Worm (Caenorhabditis elegans) whole organism, L3 larva: ENCODE data around the gene ebax-1.
A peak's percentile ranks its signal among the peaks of the same experiment; 100 is the strongest.

ENCODE experiments used
- R02D3.7 ChIP-seq: fragments of 150-350 bp; optimal IDR thresholded peaks from 2 replicates; lab custom pipeline; 2014; ENCODE audit warnings: missing biosample characterization, missing genetic modification characterization
- ZK546.5 ChIP-seq: sonication (generic microtip); optimal IDR thresholded peaks from 2 replicates; lab custom pipeline; 2017; ENCODE audit warnings: missing biosample characterization, missing genetic modification characterization
- ama-1 ChIP-seq: fragments of 150-350 bp; optimal IDR thresholded peaks from 2 replicates; lab custom pipeline; 2018
- ceh-28 ChIP-seq: fragments of 150-350 bp; optimal IDR thresholded peaks from 2 replicates; lab custom pipeline; 2014; ENCODE audit warnings: missing biosample characterization, missing genetic modification reagents, missing genetic modification characterization
- ceh-82 ChIP-seq: fragments of 150-350 bp; optimal IDR thresholded peaks from 2 replicates; lab custom pipeline; 2014; ENCODE audit warnings: missing biosample characterization, missing genetic modification characterization
- ceh-9 ChIP-seq: sonication (generic microtip); optimal IDR thresholded peaks from 2 replicates; lab custom pipeline; 2018; ENCODE audit warnings: missing biosample characterization, missing genetic modification characterization
- daf-12 ChIP-seq: fragments of 150-350 bp; optimal IDR thresholded peaks from 2 replicates; lab custom pipeline; 2014; ENCODE audit warnings: missing biosample characterization, missing genetic modification reagents, missing genetic modification characterization
- egl-27 ChIP-seq: sonication (generic microtip); optimal IDR thresholded peaks from 4 replicates; lab custom pipeline; 2017; ENCODE audit warnings: missing biosample characterization, missing genetic modification reagents, missing genetic modification characterization
- egl-5 ChIP-seq: fragments of 150-350 bp; optimal IDR thresholded peaks from 2 replicates; lab custom pipeline; 2017; ENCODE audit warnings: missing biosample characterization, missing genetic modification reagents, missing genetic modification characterization, inconsistent platforms
- elt-1 ChIP-seq: fragments of 150-350 bp; optimal IDR thresholded peaks from 2 replicates; lab custom pipeline; 2014; ENCODE audit warnings: missing biosample characterization, missing genetic modification characterization
- elt-2 ChIP-seq: sonication (generic microtip); optimal IDR thresholded peaks from 2 replicates; lab custom pipeline; 2016; ENCODE audit warnings: missing genetic modification reagents, mild to moderate bottlenecking, missing genetic modification characterization, missing compliant biosample characterization
- eor-1 ChIP-seq, 2 experiments: fragments of 150-350 bp; optimal IDR thresholded peaks; 2 replicates each; lab custom pipeline; 2014 to 2018; ENCODE audit warnings: missing biosample characterization in 2 of 2, missing genetic modification characterization in 2 of 2
- fkh-10 ChIP-seq: sonication (generic microtip); optimal IDR thresholded peaks from 2 replicates; lab custom pipeline; 2017; ENCODE audit warnings: missing biosample characterization, missing genetic modification reagents, missing genetic modification characterization
- fkh-2 ChIP-seq: fragments of 150-350 bp; optimal IDR thresholded peaks from 2 replicates; lab custom pipeline; 2014; ENCODE audit warnings: missing biosample characterization, missing genetic modification reagents, missing genetic modification characterization
- hmg-11 ChIP-seq: sonication (generic microtip); optimal IDR thresholded peaks from 2 replicates; lab custom pipeline; 2016; ENCODE audit warnings: missing genetic modification characterization, missing compliant biosample characterization
- lin-15B ChIP-seq: fragments of 150-350 bp; optimal IDR thresholded peaks from 2 replicates; lab custom pipeline; 2014; ENCODE audit warnings: missing biosample characterization, missing genetic modification characterization
- lin-39 ChIP-seq: fragments of 150-350 bp; optimal IDR thresholded peaks from 2 replicates; lab custom pipeline; 2018; ENCODE audit warnings: missing biosample characterization, missing genetic modification reagents, missing genetic modification characterization
- mdl-1 ChIP-seq: fragments of 150-350 bp; optimal IDR thresholded peaks from 2 replicates; lab custom pipeline; 2014; ENCODE audit warnings: missing biosample characterization, missing genetic modification characterization
- mml-1 ChIP-seq: fragments of 150-350 bp; sonication (generic microtip); optimal IDR thresholded peaks from 3 replicates; lab custom pipeline; 2014; ENCODE audit warnings: missing biosample characterization, missing genetic modification characterization
- nfya-1 ChIP-seq: sonication (generic microtip); optimal IDR thresholded peaks from 2 replicates; lab custom pipeline; 2017; ENCODE audit warnings: missing genetic modification characterization, mild to moderate bottlenecking, missing compliant biosample characterization, antibody characterized with exemption, moderate library complexity; ENCODE audit not compliant: insufficient read depth
- nhr-12 ChIP-seq: fragments of 150-350 bp; optimal IDR thresholded peaks from 2 replicates; lab custom pipeline; 2014; ENCODE audit warnings: missing biosample characterization, missing genetic modification characterization
- nhr-23 ChIP-seq: fragments of 150-350 bp; optimal IDR thresholded peaks from 2 replicates; lab custom pipeline; 2014; ENCODE audit warnings: missing biosample characterization, missing genetic modification reagents, missing genetic modification characterization
- nhr-237 ChIP-seq: fragments of 150-350 bp; optimal IDR thresholded peaks from 2 replicates; lab custom pipeline; 2014; ENCODE audit warnings: missing biosample characterization, missing genetic modification characterization
- nhr-28 ChIP-seq: fragments of 150-350 bp; optimal IDR thresholded peaks from 2 replicates; lab custom pipeline; 2014; ENCODE audit warnings: missing biosample characterization, missing genetic modification characterization
- nhr-43 ChIP-seq: sonication (generic microtip); optimal IDR thresholded peaks from 2 replicates; lab custom pipeline; 2016; ENCODE audit warnings: mild to moderate bottlenecking, missing genetic modification characterization, missing compliant biosample characterization; ENCODE audit not compliant: poor library complexity, severe bottlenecking
- nhr-67 ChIP-seq: fragments of 150-350 bp; optimal IDR thresholded peaks from 2 replicates; lab custom pipeline; 2014; ENCODE audit warnings: missing biosample characterization, missing genetic modification characterization
- nhr-77 ChIP-seq: fragments of 150-350 bp; optimal IDR thresholded peaks from 2 replicates; lab custom pipeline; 2014; ENCODE audit warnings: missing biosample characterization, missing genetic modification characterization
- pha-4 ChIP-seq: fragments of 150-350 bp; optimal IDR thresholded peaks from 2 replicates; lab custom pipeline; 2014; ENCODE audit warnings: missing biosample characterization, missing genetic modification reagents, missing genetic modification characterization
- pqm-1 ChIP-seq: fragments of 150-350 bp; optimal IDR thresholded peaks from 2 replicates; lab custom pipeline; 2017; ENCODE audit warnings: missing biosample characterization, missing genetic modification characterization, inconsistent platforms
- sea-2 ChIP-seq: fragments of 150-350 bp; sonication (generic microtip); optimal IDR thresholded peaks from 4 replicates; lab custom pipeline; 2014; ENCODE audit warnings: missing biosample characterization, missing genetic modification reagents, missing genetic modification characterization
- snpc-4 ChIP-seq: fragments of 150-350 bp; optimal IDR thresholded peaks from 2 replicates; lab custom pipeline; 2014; ENCODE audit warnings: missing biosample characterization, missing genetic modification characterization
- unc-62 ChIP-seq: fragments of 150-350 bp; sonication (generic microtip); optimal IDR thresholded peaks from 4 replicates; lab custom pipeline; 2014; ENCODE audit warnings: missing biosample characterization, missing genetic modification reagents, missing genetic modification characterization
- zag-1 ChIP-seq: fragments of 150-350 bp; optimal IDR thresholded peaks from 2 replicates; lab custom pipeline; 2014; ENCODE audit warnings: missing biosample characterization, missing genetic modification characterization
- ztf-4 ChIP-seq: fragments of 150-350 bp; optimal IDR thresholded peaks from 2 replicates; lab custom pipeline; 2014; ENCODE audit warnings: missing biosample characterization, missing genetic modification characterization

Gene ebax-1

ce11 chrIV:10273360-10273759 is 13.4 kb upstream of the ebax-1 start:
- TF ChIP-seq ztf-4 (tag; lab: Kevin White, UChicago) (no peak), ama-1 (lab: Kevin White, UChicago) (no peak), nhr-23 (no peak), ceh-82 (tag; lab: Kevin White, UChicago) (no peak), lin-15B (no peak), ceh-9 (no peak), R02D3.7 (tag; lab: Kevin White, UChicago) (no peak), ceh-28 (tag; lab: Kevin White, UChicago) (no peak)

- TF ChIP-seq egl-27 (tag; lab: Kevin White, UChicago): no peak
- no peak for TF ChIP-seq nhr-237
- TF ChIP-seq sea-2: no peak
- TF ChIP-seq nhr-23: peak; percentile 57
These were observed 12.9 kb upstream of the ebax-1 start, which contains the start of gene Y43C5A.3 for ce11 chrIV:10273781-10274313. Y43C5A.3 (plus strand) TSS chrIV:10274036.

DNA sequence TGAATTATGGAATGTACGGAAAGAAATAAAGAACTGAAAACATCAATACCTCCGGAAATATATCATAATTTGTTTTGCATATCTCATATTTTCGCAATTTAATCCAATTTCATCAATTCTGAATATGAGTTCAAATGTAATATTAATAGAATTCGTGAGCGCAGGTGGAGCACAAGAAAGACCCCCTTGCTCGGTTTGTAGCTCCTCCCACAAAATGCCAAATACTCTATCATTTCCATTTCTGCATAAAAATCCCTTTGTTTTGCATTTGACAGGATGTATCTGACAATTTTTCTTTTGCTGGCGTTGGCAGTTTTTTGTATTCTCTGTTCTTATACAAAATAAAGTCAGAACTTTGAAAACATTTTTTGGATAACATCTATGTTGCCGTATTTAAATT is 11.7 kb upstream of the ebax-1 start:
- TF ChIP-seq nfya-1 (tag; lab: Kevin White, UChicago) (no peak), nhr-67 (tag; lab: Kevin White, UChicago) (no peak), nhr-28 (tag; lab: Kevin White, UChicago) (no peak), nhr-77 (tag; lab: Kevin White, UChicago) (no peak), ceh-82 (tag; lab: Kevin White, UChicago) (no peak), pqm-1 (no peak), fkh-2 (tag; lab: Kevin White, UChicago) (no peak), daf-12 (tag; lab: Kevin White, UChicago) (no peak), fkh-10 (no peak), nhr-43 (tag; lab: Kevin White, UChicago) (no peak), egl-5 (no peak), snpc-4 (tag; lab: Kevin White, UChicago) (no peak), mdl-1 (no peak), nhr-12 (tag; lab: Kevin White, UChicago) (no peak), nhr-237 (no peak)

ce11 chrIV:10276960-10277359 is 9.8 kb upstream of the ebax-1 start, which contains the start of gene Y43C5A.7:
Y43C5A.7 (plus strand) TSS chrIV:10277260.
- TF ChIP-seq sea-2 (no peak), nhr-43 (tag; lab: Kevin White, UChicago) (no peak), zag-1 (no peak), mml-1 (tag; lab: Kevin White, UChicago) (no peak)

ce11 chrIV:10277716-10278115 is 9.0 kb upstream of the ebax-1 start, which contains the start of gene Y43C5A.4:
Y43C5A.4 (plus strand) TSS chrIV:10278016.
- no peak for TF ChIP-seq fkh-10
- no peak for TF ChIP-seq ZK546.5 (tag; lab: Kevin White, UChicago)
- TF ChIP-seq fkh-2 (tag; lab: Kevin White, UChicago): no peak
- no peak for TF ChIP-seq ceh-82 (tag; lab: Kevin White, UChicago)
- no peak for TF ChIP-seq nhr-23
- no peak for TF ChIP-seq ztf-4 (tag; lab: Kevin White, UChicago)
- no peak for TF ChIP-seq eor-1 (tag; optimal IDR thresholded peaks at IDR 0.05; lab: Kevin White, UChicago)
- TF ChIP-seq pha-4: no peak
- no peak for TF ChIP-seq elt-1
- no peak for TF ChIP-seq lin-39 (tag; lab: Kevin White, UChicago)
- TF ChIP-seq hmg-11: no peak
- no peak for TF ChIP-seq nhr-12 (tag; lab: Kevin White, UChicago)
- TF ChIP-seq nfya-1 (tag; lab: Kevin White, UChicago): no peak
- no peak for TF ChIP-seq unc-62 (GFP tag; lab: Kevin White, UChicago)
- no peak for TF ChIP-seq nhr-28 (tag; lab: Kevin White, UChicago)
- TF ChIP-seq ceh-9: no peak
- TF ChIP-seq, all 47 proteins: peak for 0

- TF ChIP-seq elt-2 (tag; lab: Kevin White, UChicago) (peak; percentile 42), pqm-1 (peak; percentile 15), ceh-82 (tag; lab: Kevin White, UChicago) (no peak)
These were observed 5.3 kb upstream of the ebax-1 start, which contains the start of gene thk-1 for ce11 chrIV:10281482-10281881. thk-1 (minus strand) TSS chrIV:10281582.
